Worm (Caenorhabditis elegans): ENCODE results near the gene ccdc-149.

The ccdc-149 gene

ce11 chrX:11547442-11548023 is 36.3 kb upstream of the ccdc-149 start:
- no peak for TF ChIP-seq hlh-15 (tag; optimal IDR thresholded peaks at IDR 0.05)

ce11 chrX:11546445-11547275 is 35.4 kb upstream of the ccdc-149 start, which contains the start of gene selt-1.1:
Gene selt-1.1, minus strand, starts transcription at chrX:11546495.
- TF ChIP-seq ets-4 (tag; optimal IDR thresholded peaks at IDR 0.05) (no peak), ref-2 (tag; optimal IDR thresholded peaks at IDR 0.05) (peak; percentile 64), dmd-4 (tag; optimal IDR thresholded peaks at IDR 0.05; ENCODE audit: borderline replicate concordance) (no peak), ceh-22 (tag; optimal IDR thresholded peaks at IDR 0.05) (peak; percentile 54), ceh-6 (GFP tag; optimal IDR thresholded peaks at IDR 0.05) (no peak), lim-6 (tag; optimal IDR thresholded peaks at IDR 0.05) (no peak), fkh-10 (GFP tag; optimal IDR thresholded peaks at IDR 0.05) (no peak), ceh-9 (tag; optimal IDR thresholded peaks at IDR 0.05) (no peak), tbx-2 (tag; optimal IDR thresholded peaks at IDR 0.05) (peak; percentile 67), hlh-30 (tag; optimal IDR thresholded peaks at IDR 0.05; ENCODE audit: insufficient read depth) (peak; percentile 24), ceh-30 (tag; optimal IDR thresholded peaks at IDR 0.05) (no peak), nhr-11 (tag; optimal IDR thresholded peaks at IDR 0.05) (no peak), hlh-8 (tag; optimal IDR thresholded peaks at IDR 0.05) (no peak), odd-2 (tag; optimal IDR thresholded peaks at IDR 0.05) (no peak), pax-1 (tag; optimal IDR thresholded peaks at IDR 0.05) (no peak), sdc-2 (tag; optimal IDR thresholded peaks at IDR 0.05) (no peak), unc-42 (tag; optimal IDR thresholded peaks at IDR 0.05) (no peak), unc-55 (GFP tag; optimal IDR thresholded peaks at IDR 0.05) (peak; percentile 45), syd-9 (tag; optimal IDR thresholded peaks at IDR 0.05) (peak; percentile 8), ceh-18 (tag; optimal IDR thresholded peaks at IDR 0.05) (peak; percentile 13), mec-3 (tag; optimal IDR thresholded peaks at IDR 0.05; ENCODE audit: borderline replicate concordance) (no peak), ttx-3 (tag; optimal IDR thresholded peaks at IDR 0.05) (no peak), che-1 (tag; optimal IDR thresholded peaks at IDR 0.05) (no peak), tbx-7 (tag; optimal IDR thresholded peaks at IDR 0.05) (no peak), pat-9 (tag; optimal IDR thresholded peaks at IDR 0.05) (no peak), ama-1 (optimal IDR thresholded peaks at IDR 0.05) (no peak), hlh-6 (tag; optimal IDR thresholded peaks at IDR 0.05) (no peak), nhr-232 (tag; optimal IDR thresholded peaks at IDR 0.05) (no peak), F13H6.1 (tag; optimal IDR thresholded peaks at IDR 0.05) (no peak), ceh-45 (GFP tag; IDR thresholded peaks at IDR 0.05) (no peak), ceh-31 (tag; optimal IDR thresholded peaks at IDR 0.05) (peak; percentile 85), sox-2 (GFP tag; IDR thresholded peaks at IDR 0.05) (no peak), elt-2 (tag; optimal IDR thresholded peaks at IDR 0.05) (peak; percentile 51), zip-5 (tag; optimal IDR thresholded peaks at IDR 0.05) (no peak), pha-4 (tag; optimal IDR thresholded peaks at IDR 0.05) (no peak), K09A11.1 (tag; optimal IDR thresholded peaks at IDR 0.05; ENCODE audit: insufficient read depth) (no peak), sox-4 (tag; optimal IDR thresholded peaks at IDR 0.05) (no peak), npax-4 (tag; optimal IDR thresholded peaks at IDR 0.05) (no peak), fkh-6 (tag; optimal IDR thresholded peaks at IDR 0.05) (no peak), K02D7.2 (tag; optimal IDR thresholded peaks at IDR 0.05) (no peak), elt-4 (tag; optimal IDR thresholded peaks at IDR 0.05) (no peak), ceh-14 (tag; optimal IDR thresholded peaks at IDR 0.05) (no peak), hlh-15 (tag; optimal IDR thresholded peaks at IDR 0.05) (no peak), ceh-2 (tag; optimal IDR thresholded peaks at IDR 0.05) (peak; percentile 5), dve-1 (tag; optimal IDR thresholded peaks at IDR 0.05) (no peak), pqm-1 (tag; optimal IDR thresholded peaks at IDR 0.05) (no peak), ztf-16 (tag; optimal IDR thresholded peaks at IDR 0.05) (no peak), eyg-1 (tag; optimal IDR thresholded peaks at IDR 0.05) (peak; percentile 2), unc-3 (GFP tag; conservative IDR thresholded peaks at IDR 0.05) (no peak), unc-3 (tag; optimal IDR thresholded peaks at IDR 0.05) (no peak)

Data from whole organism, late embryonic.